Worm (Caenorhabditis elegans) whole organism, late embryonic: Measurements from ENCODE around the gene tre-4.

Experiments
- C08G9.2 ChIP-seq: sonication (generic microtip); optimal IDR thresholded peaks from 2 replicates; lab custom pipeline; 2016; ENCODE audit warnings: mild to moderate bottlenecking, missing genetic modification characterization, moderate library complexity, missing compliant biosample characterization
- C38D4.7 ChIP-seq: fragments of 200-800 bp; sonication (Bioruptor generic); optimal IDR thresholded peaks from 2 replicates; lab custom pipeline; 2018; ENCODE audit warnings: mild to moderate bottlenecking, missing genetic modification characterization, moderate library complexity, missing compliant biosample characterization
- F13H6.1 ChIP-seq: sonication (generic microtip); optimal IDR thresholded peaks from 2 replicates; lab custom pipeline; 2016; ENCODE audit warnings: missing genetic modification characterization, missing compliant biosample characterization
- K09A11.1 ChIP-seq: sonication (generic microtip); optimal IDR thresholded peaks from 2 replicates; lab custom pipeline; 2017; ENCODE audit warnings: antibody characterized with exemption, mild to moderate bottlenecking, missing genetic modification characterization, missing compliant biosample characterization; ENCODE audit not compliant: insufficient read depth
- T23F11.4 ChIP-seq: fragments of 200-800 bp; sonication (Bioruptor generic); optimal IDR thresholded peaks from 2 replicates; lab custom pipeline; 2018; ENCODE audit warnings: mild to moderate bottlenecking, missing genetic modification characterization, missing compliant biosample characterization
- ahr-1 ChIP-seq: sonication (generic microtip); optimal IDR thresholded peaks from 2 replicates; lab custom pipeline; 2016; ENCODE audit warnings: missing genetic modification characterization, missing compliant biosample characterization
- ceh-14 ChIP-seq: sonication (generic microtip); optimal IDR thresholded peaks from 2 replicates; lab custom pipeline; 2016; ENCODE audit warnings: missing genotype, missing genetic modification characterization, missing compliant biosample characterization
- ceh-18 ChIP-seq: sonication (generic microtip); optimal IDR thresholded peaks from 2 replicates; lab custom pipeline; 2016; ENCODE audit warnings: missing genetic modification characterization, missing compliant biosample characterization
- ceh-22 ChIP-seq: sonication (generic microtip); optimal IDR thresholded peaks from 2 replicates; lab custom pipeline; 2017; ENCODE audit warnings: missing biosample characterization, missing genetic modification characterization
- ceh-6 ChIP-seq: fragments of 200-800 bp; sonication (Bioruptor generic); optimal IDR thresholded peaks from 2 replicates; lab custom pipeline; 2018; ENCODE audit warnings: mild to moderate bottlenecking, missing genetic modification characterization, missing compliant biosample characterization
- ceh-9 ChIP-seq: sonication (generic microtip); optimal IDR thresholded peaks from 2 replicates; lab custom pipeline; 2016; ENCODE audit warnings: mild to moderate bottlenecking, missing genetic modification characterization, inconsistent platforms, missing compliant biosample characterization
- che-1 ChIP-seq: sonication (generic microtip); optimal IDR thresholded peaks from 2 replicates; lab custom pipeline; 2016; ENCODE audit warnings: mild to moderate bottlenecking, missing genetic modification characterization, missing compliant biosample characterization
- elt-2 ChIP-seq: sonication (generic microtip); optimal IDR thresholded peaks from 2 replicates; lab custom pipeline; 2016; ENCODE audit warnings: missing genetic modification reagents, missing genetic modification characterization, missing compliant biosample characterization
- elt-4 ChIP-seq: sonication (generic microtip); optimal IDR thresholded peaks from 2 replicates; lab custom pipeline; 2016; ENCODE audit warnings: missing genetic modification characterization, missing compliant biosample characterization
- fkh-6 ChIP-seq: sonication (generic microtip); optimal IDR thresholded peaks from 2 replicates; lab custom pipeline; 2016; ENCODE audit warnings: missing genetic modification characterization, missing compliant biosample characterization
- hlh-13 ChIP-seq: fragments of 200-800 bp; sonication (Bioruptor generic); optimal IDR thresholded peaks from 2 replicates; lab custom pipeline; 2018; ENCODE audit warnings: mild to moderate bottlenecking, missing genetic modification characterization, missing compliant biosample characterization
- hlh-6 ChIP-seq: sonication (generic microtip); optimal IDR thresholded peaks from 2 replicates; lab custom pipeline; 2016; ENCODE audit warnings: missing genotype, missing genetic modification characterization, missing compliant biosample characterization
- lim-6 ChIP-seq: sonication (generic microtip); optimal IDR thresholded peaks from 2 replicates; lab custom pipeline; 2016; ENCODE audit warnings: missing genetic modification characterization, missing compliant biosample characterization
- lin-11 ChIP-seq: fragments of 200-800 bp; sonication (Bioruptor generic); optimal IDR thresholded peaks from 2 replicates; lab custom pipeline; 2018; ENCODE audit warnings: mild to moderate bottlenecking, missing genetic modification characterization, missing compliant biosample characterization
- nhr-11 ChIP-seq: fragments of 150-350 bp; optimal IDR thresholded peaks from 2 replicates; lab custom pipeline; 2014; ENCODE audit warnings: missing biosample characterization, missing genetic modification characterization
- npax-4 ChIP-seq: sonication (generic microtip); optimal IDR thresholded peaks from 2 replicates; lab custom pipeline; 2016; ENCODE audit warnings: missing genetic modification characterization, missing compliant biosample characterization
- pag-3 ChIP-seq: sonication (generic microtip); optimal IDR thresholded peaks from 2 replicates; lab custom pipeline; 2016; ENCODE audit warnings: missing compliant biosample characterization, missing genetic modification characterization, borderline replicate concordance
- pat-9 ChIP-seq: fragments of 200-800 bp; sonication (Bioruptor generic); optimal IDR thresholded peaks from 2 replicates; lab custom pipeline; 2018; ENCODE audit warnings: mild to moderate bottlenecking, missing genetic modification characterization, moderate library complexity, missing compliant biosample characterization
- pha-2 ChIP-seq: sonication (generic microtip); optimal IDR thresholded peaks from 2 replicates; lab custom pipeline; 2017; ENCODE audit warnings: mild to moderate bottlenecking, missing genetic modification characterization, missing compliant biosample characterization
- pha-4 ChIP-seq: fragments of 150-350 bp; optimal IDR thresholded peaks from 2 replicates; lab custom pipeline; 2018; ENCODE audit warnings: missing biosample characterization, missing genetic modification reagents, missing genetic modification characterization
- pros-1 ChIP-seq: fragments of 150-350 bp; optimal IDR thresholded peaks from 2 replicates; lab custom pipeline; 2014; ENCODE audit warnings: missing biosample characterization, missing genetic modification reagents, missing genetic modification characterization
- rnt-1 ChIP-seq: sonication (generic microtip); optimal IDR thresholded peaks from 2 replicates; lab custom pipeline; 2016; ENCODE audit warnings: missing genetic modification characterization, missing compliant biosample characterization
- sdc-2 ChIP-seq: sonication (generic microtip); optimal IDR thresholded peaks from 2 replicates; lab custom pipeline; 2016; ENCODE audit warnings: missing genotype, missing genetic modification characterization, missing compliant biosample characterization
- tbx-7 ChIP-seq: sonication (generic microtip); optimal IDR thresholded peaks from 2 replicates; lab custom pipeline; 2016; ENCODE audit warnings: missing genotype, missing genetic modification characterization, missing compliant biosample characterization
- ttx-3 ChIP-seq: sonication (generic microtip); optimal IDR thresholded peaks from 2 replicates; lab custom pipeline; 2016; ENCODE audit warnings: missing genetic modification reagents, missing genetic modification characterization, missing compliant biosample characterization
- unc-42 ChIP-seq: sonication (generic microtip); optimal IDR thresholded peaks from 2 replicates; lab custom pipeline; 2016; ENCODE audit warnings: missing genotype, missing genetic modification characterization, missing compliant biosample characterization
- unc-55 ChIP-seq: sonication (generic microtip); optimal IDR thresholded peaks from 2 replicates; lab custom pipeline; 2017; ENCODE audit warnings: missing biosample characterization, missing genetic modification reagents, missing genetic modification characterization
- unc-86 ChIP-seq: sonication (generic microtip); optimal IDR thresholded peaks from 2 replicates; lab custom pipeline; 2016; ENCODE audit warnings: missing genetic modification characterization, missing compliant biosample characterization
- zip-5 ChIP-seq: sonication (generic microtip); optimal IDR thresholded peaks from 2 replicates; lab custom pipeline; 2016; ENCODE audit warnings: missing genetic modification characterization, missing compliant biosample characterization

The tre-4 gene

DNA sequence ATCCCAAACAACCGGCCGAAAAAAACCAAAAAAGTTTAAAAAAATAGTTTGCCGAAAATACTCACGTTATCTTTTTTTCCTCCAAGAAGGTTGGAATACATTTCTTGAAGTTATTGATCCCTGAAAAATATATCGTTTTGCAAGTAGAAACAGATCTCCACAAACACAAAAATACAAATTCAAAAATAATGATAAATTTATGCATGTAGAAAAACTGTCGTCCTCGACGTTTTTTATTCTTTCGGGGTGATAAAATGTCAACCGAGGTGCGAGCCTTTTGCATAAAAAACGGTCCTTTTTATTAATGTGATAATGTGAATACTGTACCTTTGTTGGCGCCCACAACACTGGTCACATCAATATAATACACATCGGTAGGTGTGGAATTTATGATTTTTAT, 8.2 kb upstream of the tre-4 start, which contains the start of gene F02D10.2:
TSS of gene F02D10.2 (minus strand) at position 101 of the 400 bp plus-strand sequence.
- TF ChIP-seq ahr-1 (tag; lab: Kevin White, UChicago) = no peak
- no peak for TF ChIP-seq pha-2 (tag; lab: Kevin White, UChicago)
- no peak for TF ChIP-seq fkh-6 (tag; lab: Kevin White, UChicago)
- no peak for TF ChIP-seq K09A11.1 (tag; lab: Kevin White, UChicago)
- TF ChIP-seq ceh-6 (GFP tag; lab: Kevin White, UChicago) = no peak
- no peak for TF ChIP-seq pha-4 (tag; lab: Kevin White, UChicago)

DNA sequence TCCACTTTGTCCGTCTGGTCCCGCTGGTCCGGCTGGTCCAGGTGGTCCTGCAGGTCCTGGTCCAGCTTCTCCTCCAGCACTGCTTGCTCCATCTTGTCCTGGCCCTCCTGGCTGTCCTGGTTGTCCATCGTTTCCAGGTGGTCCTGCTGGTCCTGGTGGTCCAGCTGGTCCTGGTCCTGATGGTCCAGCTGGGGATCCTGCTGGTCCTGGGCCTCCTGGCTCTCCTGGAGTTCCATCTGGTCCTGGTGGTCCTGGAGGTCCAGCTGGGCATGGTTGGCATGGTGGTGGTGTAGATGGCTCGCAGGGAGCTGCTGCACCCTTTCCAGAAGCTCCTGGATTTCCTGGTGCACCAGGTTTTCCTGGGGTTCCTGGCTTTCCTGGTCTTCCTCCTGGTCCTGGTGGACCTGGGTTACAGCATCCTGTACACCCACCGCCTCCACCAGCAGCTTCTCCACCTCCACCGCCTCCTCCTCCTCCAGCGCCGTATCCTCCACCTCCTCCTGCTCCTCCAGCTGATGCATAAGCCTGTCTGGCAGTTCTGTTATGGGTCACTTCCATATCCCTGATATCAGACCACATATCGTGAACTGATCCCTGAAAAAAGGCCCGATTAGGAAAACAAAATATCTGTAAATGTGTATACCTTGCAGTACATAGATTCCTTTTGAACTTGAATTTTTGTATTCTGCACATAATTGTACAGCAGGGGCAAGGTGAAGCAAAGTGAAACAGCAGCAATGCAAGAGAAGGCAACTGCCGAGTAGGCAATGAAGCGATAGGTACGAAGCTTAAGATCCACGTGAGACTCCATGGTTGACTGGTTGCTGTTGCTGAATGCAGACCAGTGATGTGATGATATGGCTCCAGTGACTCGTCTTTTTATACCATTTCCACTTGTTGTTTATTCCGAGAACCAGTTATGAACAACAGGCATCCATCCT, 4.8 kb upstream of the tre-4 start, which contains the start of gene col-183:
TSS of gene col-183 (minus strand) at position 839 of the 941 bp plus-strand sequence.
- TF ChIP-seq ceh-9 (tag; lab: Kevin White, UChicago) (peak; percentile 33), pag-3 (no peak), C38D4.7 (GFP tag; lab: Kevin White, UChicago) (no peak), elt-4 (tag; lab: Kevin White, UChicago) (peak; percentile 71), pros-1 (tag; lab: Kevin White, UChicago) (no peak)
- TF ChIP-seq, all 69 proteins: peak for 2

DNA sequence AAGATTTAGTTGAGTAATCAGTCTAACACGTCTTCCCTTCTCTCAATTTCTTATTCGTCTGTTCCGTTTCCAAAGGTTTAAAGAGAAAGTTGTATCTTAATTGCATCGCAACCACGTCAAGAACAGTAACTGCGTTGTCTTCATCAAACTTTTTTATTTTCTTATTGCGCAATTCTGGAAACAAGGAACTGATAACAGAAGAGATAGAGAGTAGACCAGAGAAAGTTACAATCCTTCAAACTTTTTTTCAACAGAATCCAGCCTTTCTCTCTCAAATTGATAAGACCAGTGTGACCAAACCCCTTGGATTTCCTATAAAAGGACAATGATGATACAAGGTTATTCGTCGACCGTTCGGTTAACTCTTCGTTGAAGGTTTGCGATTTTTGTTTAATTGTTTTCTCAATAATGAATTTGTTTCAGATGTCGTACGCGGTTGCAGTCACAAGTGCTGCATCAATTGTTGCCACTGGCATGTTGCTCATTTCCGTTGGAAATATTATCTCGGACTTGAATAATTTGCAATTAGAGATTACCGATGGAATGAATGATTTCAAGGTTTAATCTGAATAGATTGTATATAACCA, 2.8 kb upstream of the tre-4 start, which contains the start of gene col-184:
TSS of gene col-184 (plus strand) at position 409 of the 587 bp plus-strand sequence.
- TF ChIP-seq fkh-6 (tag; lab: Kevin White, UChicago) = no peak
- no peak for TF ChIP-seq unc-86 (tag; lab: Kevin White, UChicago)
- TF ChIP-seq hlh-6 (tag; lab: Kevin White, UChicago) = no peak
- no peak for TF ChIP-seq ceh-14 (tag; lab: Kevin White, UChicago)
- no peak for TF ChIP-seq F13H6.1 (tag; lab: Kevin White, UChicago)
- no peak for TF ChIP-seq sdc-2 (tag; lab: Kevin White, UChicago)
- TF ChIP-seq pat-9 (tag; lab: Kevin White, UChicago) = no peak
- TF ChIP-seq C08G9.2 (tag; lab: Kevin White, UChicago) = no peak
- no peak for TF ChIP-seq elt-2 (tag; lab: Kevin White, UChicago)
- no peak for TF ChIP-seq unc-42 (tag; lab: Kevin White, UChicago)
- no peak for TF ChIP-seq T23F11.4 (GFP tag; lab: Kevin White, UChicago)
- TF ChIP-seq ceh-22 = no peak
- TF ChIP-seq ceh-18 (tag; lab: Kevin White, UChicago) = no peak
- no peak for TF ChIP-seq C38D4.7 (GFP tag; lab: Kevin White, UChicago)
- TF ChIP-seq pha-4 (tag; lab: Kevin White, UChicago) = no peak

DNA sequence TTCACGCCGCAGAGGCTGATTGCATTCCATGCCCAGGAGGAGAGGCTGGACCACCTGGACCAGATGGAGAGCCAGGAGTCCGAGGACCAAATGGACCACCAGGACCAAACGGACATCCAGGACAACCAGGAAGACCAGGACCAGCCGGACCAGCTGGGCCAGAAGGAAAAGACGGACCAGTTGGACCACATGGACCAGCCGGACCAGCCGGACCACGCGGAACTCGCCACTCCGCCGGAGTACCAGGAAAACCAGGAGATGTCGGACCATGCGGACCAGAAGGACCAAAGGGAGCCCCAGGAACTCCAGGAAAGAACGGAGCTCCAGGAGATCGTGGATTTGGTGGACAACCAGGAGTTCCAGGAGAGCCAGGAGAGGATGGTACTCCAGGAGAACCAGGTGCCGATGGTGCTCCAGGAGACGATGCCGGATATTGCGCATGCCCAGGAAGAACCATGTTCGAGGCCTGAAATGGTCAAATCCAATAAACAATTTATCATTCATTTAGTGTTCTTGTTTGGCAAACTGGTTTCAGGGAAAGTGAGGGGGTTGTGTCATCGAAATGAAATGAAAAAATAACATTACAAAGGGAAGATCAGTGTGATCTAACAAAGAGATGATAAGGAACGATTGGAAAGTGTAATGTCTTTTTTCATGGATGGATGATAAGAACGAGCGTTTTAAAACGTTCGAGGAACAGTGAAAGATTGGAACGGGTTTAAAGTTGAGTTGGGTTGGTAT, 1.9 kb upstream of the tre-4 start:
- TF ChIP-seq hlh-6 (tag; lab: Kevin White, UChicago) (peak; percentile 73), lim-6 (tag; lab: Kevin White, UChicago) (no peak)
- TF ChIP-seq, all 69 proteins: peak for 1

DNA sequence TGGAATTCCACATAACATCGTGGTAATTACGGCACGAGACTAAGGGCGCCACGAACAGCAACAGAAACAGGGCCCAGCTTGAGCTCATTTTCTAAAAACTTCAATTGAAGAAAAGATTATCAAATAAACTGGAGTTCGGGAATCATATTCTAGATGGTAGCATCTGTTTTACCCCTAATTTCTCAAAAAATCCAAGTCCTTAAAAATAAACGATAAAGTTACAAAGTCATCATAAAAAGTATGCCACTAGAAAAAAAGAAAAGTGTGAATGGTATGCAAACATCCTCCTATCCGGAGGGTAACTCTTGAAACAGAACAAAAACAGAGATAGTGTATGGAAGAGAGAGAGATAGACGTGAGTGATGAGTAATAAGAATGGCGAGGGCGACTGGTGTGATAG, 5.4 kb downstream of the tre-4 start, which contains the start of gene efn-3:
TSS of gene efn-3 (minus strand) at position 101 of the 400 bp plus-strand sequence.
- TF ChIP-seq che-1 = no peak
- TF ChIP-seq T23F11.4 (GFP tag; lab: Kevin White, UChicago) = no peak
- TF ChIP-seq C08G9.2 (tag; lab: Kevin White, UChicago) = no peak
- TF ChIP-seq zip-5 (tag; lab: Kevin White, UChicago) = no peak
- no peak for TF ChIP-seq pat-9 (tag; lab: Kevin White, UChicago)
- TF ChIP-seq hlh-13 = no peak
- no peak for TF ChIP-seq ttx-3
- TF ChIP-seq pros-1 (tag; lab: Kevin White, UChicago) = no peak
- no peak for TF ChIP-seq pha-2 (tag; lab: Kevin White, UChicago)
- no peak for TF ChIP-seq hlh-6 (tag; lab: Kevin White, UChicago)
- TF ChIP-seq ceh-22 = no peak
- no peak for TF ChIP-seq tbx-7 (tag; lab: Kevin White, UChicago)
- TF ChIP-seq lin-11 (tag; lab: Kevin White, UChicago) = no peak
- no peak for TF ChIP-seq rnt-1 (tag; lab: Kevin White, UChicago)
- TF ChIP-seq unc-55 (GFP tag; lab: Kevin White, UChicago) = no peak
- TF ChIP-seq npax-4 (tag; lab: Kevin White, UChicago) = no peak
- TF ChIP-seq nhr-11 = no peak
- TF ChIP-seq pag-3 = no peak
